Fruit fly (Drosophila melanogaster) whole organism, embryonic: Measurements from ENCODE around the gene Cpr30B.

ENCODE experiments used
- Ada2b ChIP-seq: fragments of 200-800 bp; sonication (Bioruptor generic); IDR thresholded peaks from 2 replicates; pipeline ENCODE4 v1.3.6; 2022; ENCODE audit warnings: missing biosample characterization, missing genetic modification characterization
- CG1024 ChIP-seq: fragments of 200-800 bp; sonication (Bioruptor generic); IDR thresholded peaks from 2 replicates; pipeline ENCODE4 v1.3.6; 2022; ENCODE audit warnings: missing biosample characterization, missing genetic modification characterization
- CG11093 ChIP-seq: fragments of 200-800 bp; sonication (Bioruptor generic); IDR thresholded peaks from 3 replicates; pipeline ENCODE4 v1.3.6; 2022; ENCODE audit warnings: missing biosample characterization, missing genetic modification characterization
- CG12155 ChIP-seq: fragments of 200-800 bp; sonication (Bioruptor generic); optimal IDR thresholded peaks from 3 replicates; lab custom pipeline; 2016; ENCODE audit warnings: missing biosample characterization, missing genetic modification characterization
- CG12219 ChIP-seq: fragments of 200-800 bp; sonication (Bioruptor generic); optimal IDR thresholded peaks from 3 replicates; lab custom pipeline; 2018; ENCODE audit warnings: missing biosample characterization, mild to moderate bottlenecking, missing genetic modification characterization
- CG12744 ChIP-seq: fragments of 200-800 bp; sonication (Bioruptor generic); optimal IDR thresholded peaks from 2 replicates; lab custom pipeline; 2016; ENCODE audit warnings: missing biosample characterization, missing genetic modification characterization
- CG13287 ChIP-seq: fragments of 200-800 bp; sonication (Bioruptor generic); IDR thresholded peaks from 2 replicates; pipeline ENCODE4 v1.3.6; 2022; ENCODE audit warnings: missing biosample characterization, missing genetic modification characterization; ENCODE audit not compliant: partially characterized antibody
- CG14860 ChIP-seq: fragments of 200-800 bp; sonication (Bioruptor generic); IDR thresholded peaks from 3 replicates; pipeline ENCODE4 v1.3.6; 2022; ENCODE audit warnings: missing biosample characterization, missing genetic modification characterization; ENCODE audit not compliant: partially characterized antibody
- CG14965 ChIP-seq: fragments of 200-800 bp; sonication (Bioruptor generic); optimal IDR thresholded peaks from 2 replicates; lab custom pipeline; 2016; ENCODE audit warnings: missing biosample characterization, missing genetic modification characterization, borderline replicate concordance
- CG17612 ChIP-seq: fragments of 200-800 bp; sonication (Bioruptor generic); IDR thresholded peaks from 2 replicates; pipeline ENCODE4 v1.3.6; 2022; ENCODE audit warnings: missing biosample characterization, missing genetic modification characterization
- CG1792 ChIP-seq: fragments of 200-800 bp; sonication (Bioruptor generic); optimal IDR thresholded peaks from 2 replicates; lab custom pipeline; 2016; ENCODE audit warnings: missing biosample characterization, missing genetic modification characterization
- CG18599 ChIP-seq: fragments of 200-800 bp; sonication (Bioruptor generic); optimal IDR thresholded peaks from 3 replicates; lab custom pipeline; 2017; ENCODE audit warnings: missing biosample characterization, missing genetic modification characterization, mild to moderate bottlenecking, moderate library complexity, missing genetic modification reagents
- CG2129 ChIP-seq: fragments of 200-800 bp; sonication (Bioruptor generic); IDR thresholded peaks from 2 replicates; pipeline ENCODE4 v1.3.6; 2022; ENCODE audit warnings: missing biosample characterization, missing genetic modification characterization; ENCODE audit not compliant: partially characterized antibody
- CG33213 ChIP-seq: fragments of 200-800 bp; sonication (Bioruptor generic); optimal IDR thresholded peaks from 3 replicates; lab custom pipeline; 2016; ENCODE audit warnings: missing biosample characterization, missing genetic modification characterization
- CG3847 ChIP-seq: fragments of 200-800 bp; sonication (Bioruptor generic); IDR thresholded peaks from 2 replicates; pipeline ENCODE4 v1.3.6; 2022; ENCODE audit warnings: missing biosample characterization, missing genetic modification characterization
- CG4328 ChIP-seq: fragments of 200-800 bp; sonication (Bioruptor generic); optimal IDR thresholded peaks from 3 replicates; lab custom pipeline; 2017; ENCODE audit warnings: missing biosample characterization, missing genetic modification reagents, missing genetic modification characterization
- CG6854 ChIP-seq: fragments of 200-800 bp; sonication (Bioruptor generic); optimal IDR thresholded peaks from 3 replicates; lab custom pipeline; 2017; ENCODE audit warnings: missing biosample characterization, mild to moderate bottlenecking, missing genetic modification characterization
- CG7928 ChIP-seq: fragments of 200-800 bp; sonication (Bioruptor generic); optimal IDR thresholded peaks from 2 replicates; lab custom pipeline; 2017; ENCODE audit warnings: missing biosample characterization, mild to moderate bottlenecking, missing genetic modification characterization
- CG8281 ChIP-seq: fragments of 200-800 bp; sonication (Bioruptor generic); optimal IDR thresholded peaks from 2 replicates; lab custom pipeline; 2018; ENCODE audit warnings: missing biosample characterization, mild to moderate bottlenecking, missing genetic modification characterization, moderate library complexity
- CG8359 ChIP-seq: fragments of 200-800 bp; sonication (Bioruptor generic); optimal IDR thresholded peaks from 2 replicates; lab custom pipeline; 2017; ENCODE audit warnings: missing biosample characterization, mild to moderate bottlenecking, missing genetic modification characterization, borderline replicate concordance
- CG8478 ChIP-seq: fragments of >200 bp; optimal IDR thresholded peaks from 2 replicates; lab custom pipeline; 2018
- CG8924 ChIP-seq: fragments of 200-800 bp; optimal IDR thresholded peaks from 3 replicates; lab custom pipeline; 2019; ENCODE audit warnings: missing biosample characterization, mild to moderate bottlenecking, missing genetic modification characterization, moderate library complexity
- D19B ChIP-seq: fragments of 200-800 bp; sonication (Bioruptor generic); optimal IDR thresholded peaks from 2 replicates; lab custom pipeline; 2017; ENCODE audit warnings: missing biosample characterization, mild to moderate bottlenecking, missing genetic modification characterization
- Ets97D ChIP-seq: fragments of 200-800 bp; sonication (Bioruptor generic); optimal IDR thresholded peaks from 3 replicates; lab custom pipeline; 2016; ENCODE audit warnings: missing biosample characterization, missing genetic modification characterization
- H15 ChIP-seq: fragments of 200-800 bp; sonication (Bioruptor generic); IDR thresholded peaks from 3 replicates; pipeline ENCODE4 v1.3.6; 2022; ENCODE audit warnings: missing biosample characterization, missing genetic modification characterization
- Hmr ChIP-seq: fragments of 200-800 bp; sonication (Bioruptor generic); optimal IDR thresholded peaks from 3 replicates; lab custom pipeline; 2017; ENCODE audit warnings: mild to moderate bottlenecking, missing biosample characterization, missing genetic modification reagents, missing genetic modification characterization
- Hr3 ChIP-seq: fragments of 200-800 bp; sonication (Bioruptor generic); optimal IDR thresholded peaks from 3 replicates; lab custom pipeline; 2016; ENCODE audit warnings: missing biosample characterization, missing genetic modification characterization
- Hr39 ChIP-seq: fragments of >200 bp; optimal IDR thresholded peaks from 2 replicates; lab custom pipeline; 2017
- Lpt ChIP-seq: fragments of >200 bp; optimal IDR thresholded peaks from 2 replicates; lab custom pipeline; 2018; ENCODE audit warnings: missing biosample characterization, missing genetic modification characterization
- MBD-R2 ChIP-seq: fragments of 200-800 bp; sonication (Bioruptor generic); IDR thresholded peaks from 2 replicates; pipeline ENCODE4 v1.3.6; 2022; ENCODE audit warnings: missing biosample characterization, missing genetic modification characterization
- MESR4 ChIP-seq: fragments of 200-800 bp; sonication (Bioruptor generic); optimal IDR thresholded peaks from 2 replicates; lab custom pipeline; 2018; ENCODE audit warnings: missing biosample characterization, mild to moderate bottlenecking, missing genetic modification characterization, moderate library complexity
- Max ChIP-seq: fragments of 200-800 bp; sonication (Bioruptor generic); optimal IDR thresholded peaks from 2 replicates; lab custom pipeline; 2016; ENCODE audit warnings: missing biosample characterization, mild to moderate bottlenecking, missing genetic modification characterization
- NC2β ChIP-seq: fragments of 200-800 bp; sonication (Bioruptor generic); optimal IDR thresholded peaks from 2 replicates; lab custom pipeline; 2016; ENCODE audit warnings: missing biosample characterization, missing genetic modification characterization
- Oli ChIP-seq: fragments of 200-800 bp; sonication (Bioruptor generic); optimal IDR thresholded peaks from 2 replicates; lab custom pipeline; 2018; ENCODE audit warnings: missing biosample characterization, mild to moderate bottlenecking, missing genetic modification characterization, moderate library complexity
- Ravus ChIP-seq: fragments of 200-800 bp; sonication (Bioruptor generic); IDR thresholded peaks from 2 replicates; pipeline ENCODE4 v1.3.6; 2022; ENCODE audit warnings: missing biosample characterization, missing genetic modification characterization
- Sin3A ChIP-seq: fragments of >200 bp; optimal IDR thresholded peaks from 2 replicates; lab custom pipeline; 2018
- abd-A ChIP-seq: fragments of 200-800 bp; sonication (Bioruptor generic); optimal IDR thresholded peaks from 3 replicates; lab custom pipeline; 2019; ENCODE audit warnings: missing biosample characterization, mild to moderate bottlenecking, missing genetic modification characterization, moderate library complexity
- aop ChIP-seq: fragments of 200-800 bp; sonication (Bioruptor generic); IDR thresholded peaks from 2 replicates; pipeline ENCODE4 v1.3.6; 2022; ENCODE audit warnings: missing biosample characterization, missing genetic modification characterization
- ash1 ChIP-seq: fragments of 200-800 bp; sonication (Bioruptor generic); optimal IDR thresholded peaks from 2 replicates; lab custom pipeline; 2018; ENCODE audit warnings: missing biosample characterization, mild to moderate bottlenecking, missing genetic modification characterization
- chm ChIP-seq: fragments of 200-800 bp; sonication (Bioruptor generic); IDR thresholded peaks from 2 replicates; pipeline ENCODE4 v1.3.6; 2022; ENCODE audit warnings: missing biosample characterization, missing genetic modification characterization
- fd3F ChIP-seq: fragments of 200-800 bp; sonication (Bioruptor generic); optimal IDR thresholded peaks from 2 replicates; lab custom pipeline; 2018; ENCODE audit warnings: missing biosample characterization, mild to moderate bottlenecking, missing genetic modification characterization, moderate library complexity
- gce ChIP-seq: fragments of 200-800 bp; sonication (Bioruptor generic); IDR thresholded peaks from 3 replicates; pipeline ENCODE4 v1.3.6; 2022; ENCODE audit warnings: missing biosample characterization, missing genetic modification characterization
- hkb ChIP-seq, 2 experiments: fragments of 200-800 bp in 1 of 2; fragments of >200 bp in 1 of 2; sonication (Bioruptor generic) in 1 of 2; IDR thresholded peaks in 1 of 2; optimal IDR thresholded peaks in 1 of 2; 2 replicates each; pipeline versions ENCODE4 v1.3.6 to Lab custom; 2017 to 2022; ENCODE audit warnings: missing biosample characterization in 1 of 2, missing genetic modification characterization in 1 of 2
- insv ChIP-seq, 2 experiments: fragments of 200-800 bp; sonication (Bioruptor generic); optimal IDR thresholded peaks; 3 replicates each; lab custom pipeline; 2016 to 2018; ENCODE audit warnings: missing biosample characterization in 2 of 2, missing genetic modification characterization in 2 of 2
- kah ChIP-seq: fragments of 200-800 bp; sonication (Bioruptor generic); optimal IDR thresholded peaks from 2 replicates; lab custom pipeline; 2018; ENCODE audit warnings: missing biosample characterization, mild to moderate bottlenecking, missing genetic modification characterization
- mld ChIP-seq: fragments of 200-800 bp; sonication (Bioruptor generic); IDR thresholded peaks from 3 replicates; pipeline ENCODE4 v1.3.6; 2022; ENCODE audit warnings: missing biosample characterization, missing genetic modification characterization; ENCODE audit not compliant: partially characterized antibody
- oc ChIP-seq: fragments of 200-800 bp; sonication (Bioruptor generic); optimal IDR thresholded peaks from 2 replicates; lab custom pipeline; 2018; ENCODE audit warnings: missing biosample characterization, mild to moderate bottlenecking, missing genetic modification characterization, moderate library complexity
- org-1 ChIP-seq: fragments of 200-800 bp; sonication (Bioruptor generic); optimal IDR thresholded peaks from 2 replicates; lab custom pipeline; 2017; ENCODE audit warnings: missing biosample characterization, missing genetic modification characterization
- ranshi ChIP-seq: fragments of 200-800 bp; sonication (Bioruptor generic); IDR thresholded peaks from 2 replicates; pipeline ENCODE4 v1.3.6; 2022; ENCODE audit warnings: missing biosample characterization, missing genetic modification characterization
- row ChIP-seq: fragments of 200-800 bp; sonication (Bioruptor generic); IDR thresholded peaks from 3 replicates; pipeline ENCODE4 v1.3.6; 2022; ENCODE audit warnings: missing biosample characterization, missing genetic modification characterization
- sens ChIP-seq: fragments of 200-800 bp; sonication (Bioruptor generic); peaks from one replicate; lab custom pipeline; 2016; ENCODE audit warnings: missing biosample characterization, missing genetic modification characterization
- slbo ChIP-seq: fragments of 200-800 bp; sonication (Bioruptor generic); IDR thresholded peaks from 2 replicates; pipeline ENCODE4 v1.3.6; 2022; ENCODE audit warnings: missing biosample characterization, missing genetic modification characterization
- ssp ChIP-seq: fragments of 200-800 bp; sonication (Bioruptor generic); IDR thresholded peaks from 2 replicates; pipeline ENCODE4 v1.3.6; 2022; ENCODE audit warnings: missing biosample characterization, missing genetic modification characterization
- wdn ChIP-seq: fragments of 200-800 bp; sonication (Bioruptor generic); IDR thresholded peaks from 2 replicates; pipeline ENCODE4 v1.3.6; 2022; ENCODE audit warnings: missing biosample characterization, missing genetic modification characterization
- yki ChIP-seq: fragments of >200 bp; optimal IDR thresholded peaks from 3 replicates; lab custom pipeline; 2018

Cpr30B gene

DNA sequence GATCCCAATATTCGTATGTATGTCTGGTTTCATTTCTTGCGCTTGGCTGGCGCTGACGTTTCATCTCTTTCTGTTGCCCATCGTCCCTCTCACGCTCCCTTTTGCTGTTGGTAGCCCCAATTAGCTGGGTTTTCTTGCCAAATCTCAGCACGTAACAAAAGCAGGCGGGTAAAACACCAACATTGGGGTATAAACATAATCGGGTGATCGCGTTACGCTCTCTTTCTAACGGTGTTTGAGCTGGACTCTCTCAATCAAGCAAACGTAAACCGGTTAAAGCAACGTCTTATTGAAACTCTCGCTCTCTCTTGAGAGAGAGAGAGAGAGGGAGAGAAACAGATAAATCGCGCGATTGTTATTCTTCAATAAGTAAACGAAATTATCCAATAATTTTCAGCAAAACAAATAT, 19.9 kb upstream of the Cpr30B start (continued):
- TF ChIP-seq yki (lab: Kevin White, UChicago) (peak; percentile 63), NC2β (no peak), CG13287 (GFP tag; lab: Robert Waterston, UW) (peak; percentile 24; the same call in 1 of the 2 replicates), CG8924 (tag; lab: Kevin White, UChicago) (no peak), gce (GFP tag; lab: Robert Waterston, UW) (no peak), CG1792 (GFP tag; lab: Kevin White, UChicago) (no peak), CG1024 (GFP tag; lab: Robert Waterston, UW) (no peak), hkb (optimal IDR thresholded peaks at IDR 0.05; lab: Kevin White, UChicago) (no peak), hkb (GFP tag; IDR thresholded peaks at IDR 0.05; lab: Robert Waterston, UW) (peak; percentile 31; the same call in 1 of the 2 replicates), chm (0 out of 2 replicates have a peak, but pooled peaks have one; percentile 25), CG11093 (GFP tag; lab: Robert Waterston, UW) (no peak), CG12155 (GFP tag; lab: Kevin White, UChicago) (no peak), wdn (no peak), CG12219 (GFP tag; lab: Kevin White, UChicago) (no peak), Sin3A (lab: Kevin White, UChicago) (no peak), ranshi (GFP tag; lab: Robert Waterston, UW) (no peak), mld (GFP tag; lab: Robert Waterston, UW) (no peak), CG8359 (GFP tag; lab: Kevin White, UChicago) (no peak), CG12744 (no peak), Ada2b (GFP tag; lab: Robert Waterston, UW) (no peak), kah (no peak), CG2129 (GFP tag; lab: Robert Waterston, UW) (no peak), abd-A (peak; percentile 29), slbo (GFP tag; lab: Robert Waterston, UW) (no peak), ash1 (GFP tag; lab: Kevin White, UChicago) (no peak), CG8478 (no peak), MBD-R2 (no peak), org-1 (GFP tag; lab: Kevin White, UChicago) (no peak), CG14860 (GFP tag; lab: Robert Waterston, UW) (no peak), Ravus (GFP tag; lab: Robert Waterston, UW) (no peak), oc (tag; lab: Kevin White, UChicago) (peak; percentile 55), CG33213 (no peak), Hmr (GFP tag; lab: Kevin White, UChicago) (no peak), Hr3 (GFP tag; lab: Kevin White, UChicago) (no peak), Hr39 (lab: Kevin White, UChicago) (no peak), D19B (no peak), CG14965 (GFP tag; lab: Kevin White, UChicago) (no peak), H15 (no peak)

DNA sequence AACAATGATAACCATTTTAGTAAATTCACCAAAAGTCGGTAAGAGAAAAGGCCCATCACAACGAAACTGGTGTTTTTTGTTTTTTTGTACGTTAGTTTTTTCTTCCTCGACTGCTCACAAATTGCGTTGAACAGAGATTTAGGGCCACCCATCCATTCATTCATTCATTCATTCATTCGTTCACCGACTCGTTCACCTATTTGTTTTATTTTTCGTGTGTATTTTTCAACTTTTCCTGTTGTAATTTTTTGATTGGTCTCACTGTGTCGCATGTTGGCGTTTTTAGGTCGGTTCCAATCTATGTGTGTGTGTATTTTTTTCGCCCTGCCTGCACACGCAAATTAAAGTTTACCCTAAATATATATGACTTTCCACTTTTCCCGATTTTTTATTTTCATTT, 17.8 kb upstream of the Cpr30B start:
- TF ChIP-seq Ada2b (GFP tag; lab: Robert Waterston, UW) (no peak), CG18599 (GFP tag; lab: Kevin White, UChicago) (no peak), insv (GFP tag; optimal IDR thresholded peaks at IDR 0.05; lab: Kevin White, UChicago) (no peak), CG4328 (GFP tag; lab: Kevin White, UChicago) (no peak), fd3F (GFP tag; lab: Kevin White, UChicago) (peak; percentile 0), CG3847 (GFP tag; lab: Robert Waterston, UW) (no peak), CG6854 (no peak), CG17612 (GFP tag; lab: Robert Waterston, UW) (no peak), MESR4 (no peak), CG8281 (tag; lab: Kevin White, UChicago) (peak; percentile 96), Max (GFP tag; lab: Kevin White, UChicago) (no peak), row (GFP tag; lab: Robert Waterston, UW) (0 out of 3 replicates have a peak, but pooled peaks have one; percentile 18), Oli (tag; lab: Kevin White, UChicago) (no peak), Ets97D (GFP tag; lab: Kevin White, UChicago) (no peak), ssp (GFP tag; lab: Robert Waterston, UW) (no peak), CG7928 (GFP tag; lab: Kevin White, UChicago) (no peak), Lpt (no peak), aop (no peak), sens (GFP tag; lab: Kevin White, UChicago) (no peak)
